Fruit fly (Drosophila melanogaster): ENCODE results near the gene Cpr65Ec.

Gene Cpr65Ec

dm6 chr3L:7137613-7138189 is 44.7 kb downstream of the Cpr65Ec start:
- TF ChIP-seq sisA (GFP tag; IDR thresholded peaks at IDR 0.05) (no peak), sens (GFP tag) (peak; percentile 52), kni (GFP tag; optimal IDR thresholded peaks at IDR 0.05) (peak; percentile 72), CG11504 (tag; optimal IDR thresholded peaks at IDR 0.05) (peak; percentile 48), MBD-R2 (GFP tag; IDR thresholded peaks at IDR 0.05) (no peak), CG18599 (GFP tag; optimal IDR thresholded peaks at IDR 0.05) (no peak), D19B (GFP tag; optimal IDR thresholded peaks at IDR 0.05) (no peak), CG6175 (GFP tag; IDR thresholded peaks at IDR 0.05) (peak; percentile 73; the same call in 2 of the 3 replicates), bowl (GFP tag; IDR thresholded peaks at IDR 0.05) (no peak), CG1529 (GFP tag; optimal IDR thresholded peaks at IDR 0.05) (no peak), ttk (GFP tag; IDR thresholded peaks at IDR 0.05) (no peak), usp (GFP tag; optimal IDR thresholded peaks at IDR 0.05) (no peak), CG5180 (GFP tag; optimal IDR thresholded peaks at IDR 0.05) (peak; percentile 14), CG15696 (tag; optimal IDR thresholded peaks at IDR 0.05) (no peak), CG31224 (GFP tag; IDR thresholded peaks at IDR 0.05) (no peak), TFAM (GFP tag; optimal IDR thresholded peaks at IDR 0.05) (no peak), CG4820 (GFP tag; optimal IDR thresholded peaks at IDR 0.05) (no peak), CG2120 (GFP tag; optimal IDR thresholded peaks at IDR 0.05) (no peak), chinmo (GFP tag; IDR thresholded peaks at IDR 0.05; ENCODE audit: partially characterized antibody) (0 out of 4 replicates have a peak, but pooled peaks have one; percentile 64), z (GFP tag; IDR thresholded peaks at IDR 0.05) (no peak), stwl (tag; optimal IDR thresholded peaks at IDR 0.05) (no peak), CG8281 (tag; optimal IDR thresholded peaks at IDR 0.05) (no peak), CG3281 (GFP tag; optimal IDR thresholded peaks at IDR 0.05) (no peak), Scr (GFP tag; IDR thresholded peaks at IDR 0.05; ENCODE audit: partially characterized antibody) (no peak), CG4360 (GFP tag; IDR thresholded peaks at IDR 0.05) (peak; percentile 96), pho (GFP tag; optimal IDR thresholded peaks at IDR 0.05) (no peak), cg (GFP tag; optimal IDR thresholded peaks at IDR 0.05) (peak; percentile 9), Adf1 (GFP tag; IDR thresholded peaks at IDR 0.05) (peak; percentile 24; the same call in 1 of the 2 replicates), Med (GFP tag) (peak; percentile 66), tll (GFP tag; optimal IDR thresholded peaks at IDR 0.05) (peak in 1 of 2 experiments; percentile 74), danr (GFP tag; IDR thresholded peaks at IDR 0.05) (no peak), cad (GFP tag; optimal IDR thresholded peaks at IDR 0.05) (peak; percentile 82), HLH3B (GFP tag; IDR thresholded peaks at IDR 0.05) (no peak), Taf1 (GFP tag; IDR thresholded peaks at IDR 0.05) (no peak), nom (GFP tag; optimal IDR thresholded peaks at IDR 0.05) (no peak), Stat92E (GFP tag; optimal IDR thresholded peaks at IDR 0.05) (peak in 1 of 3 experiments; percentile 97), vvl (GFP tag; IDR thresholded peaks at IDR 0.05) (no peak), Optix (GFP tag; IDR thresholded peaks at IDR 0.05) (no peak), Oaz (GFP tag; IDR thresholded peaks at IDR 0.05) (no peak), Eip74EF (GFP tag; optimal IDR thresholded peaks at IDR 0.05) (peak in 1 of 2 experiments; percentile 43)

DNA sequence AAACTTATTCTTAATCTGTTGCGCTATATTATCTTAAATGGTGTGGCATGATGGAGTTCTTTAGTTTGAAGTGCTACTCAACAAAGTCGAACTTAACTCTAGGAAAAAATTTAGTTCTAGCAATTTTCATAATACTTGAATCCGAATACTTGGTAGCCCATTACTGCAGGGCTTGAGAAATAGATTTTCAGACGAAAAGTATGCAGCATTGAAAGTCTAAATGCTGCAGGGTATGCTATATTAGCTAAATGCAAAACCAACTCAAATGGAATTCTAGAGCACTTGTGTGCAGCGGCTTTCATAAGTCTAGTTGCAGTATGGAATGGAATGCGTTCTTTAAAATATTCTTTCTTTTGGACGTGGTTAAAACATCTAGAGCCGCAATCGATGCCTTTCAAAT is 50.3 kb downstream of the Cpr65Ec start:
- TF ChIP-seq CG18599 (GFP tag; optimal IDR thresholded peaks at IDR 0.05) (no peak), z (GFP tag; IDR thresholded peaks at IDR 0.05) (peak; percentile 6; the same call in 1 of the 3 replicates), stwl (tag; optimal IDR thresholded peaks at IDR 0.05) (peak; percentile 40)

All from whole organism, embryonic.